Worm (Caenorhabditis elegans): ENCODE results near the gene F07C3.3.

Gene F07C3.3

ce11 chrV:9208878-9209277, 23.3 kb downstream of the F07C3.3 start:
- TF ChIP-seq lsl-1 (GFP tag; optimal IDR thresholded peaks at IDR 0.05) = no peak
- peak; percentile 69 for TF ChIP-seq hmg-1.2 (GFP tag; IDR thresholded peaks at IDR 0.05)
- 0 out of 2 replicates have a peak, but pooled peaks have one; percentile 19 for TF ChIP-seq lag-1 (GFP tag; IDR thresholded peaks at IDR 0.05)

ce11 chrV:9207377-9207776, 24.8 kb downstream of the F07C3.3 start, which contains the start of gene inx-10:
Gene inx-10, minus strand, starts transcription at chrV:9207477.
- no peak for TF ChIP-seq mcd-1 (GFP tag; IDR thresholded peaks at IDR 0.05)
- no peak for TF ChIP-seq snpc-4 (GFP tag; optimal IDR thresholded peaks at IDR 0.05)
- no peak for TF ChIP-seq snpc-4 (tag; optimal IDR thresholded peaks at IDR 0.05)
- no peak for TF ChIP-seq T26A5.8 (tag; optimal IDR thresholded peaks at IDR 0.05)
- TF ChIP-seq F22D6.2 (tag; optimal IDR thresholded peaks at IDR 0.05) = no peak
- no peak for TF ChIP-seq madf-8 (GFP tag; conservative IDR thresholded peaks at IDR 0.05)
- TF ChIP-seq nhr-120 (GFP tag; IDR thresholded peaks at IDR 0.05) = no peak
- TF ChIP-seq lin-26 (GFP tag; IDR thresholded peaks at IDR 0.05) = no peak
- no peak for TF ChIP-seq sptf-2 (GFP tag; optimal IDR thresholded peaks at IDR 0.05)
- TF ChIP-seq K11D2.4 (GFP tag; IDR thresholded peaks at IDR 0.05) = no peak
- no peak for TF ChIP-seq zfh-2 (GFP tag; conservative IDR thresholded peaks at IDR 0.05)
- no peak for TF ChIP-seq ztf-26 (tag; optimal IDR thresholded peaks at IDR 0.05)
- no peak for TF ChIP-seq Y95B8A.8 (GFP tag; IDR thresholded peaks at IDR 0.05)

DNA sequence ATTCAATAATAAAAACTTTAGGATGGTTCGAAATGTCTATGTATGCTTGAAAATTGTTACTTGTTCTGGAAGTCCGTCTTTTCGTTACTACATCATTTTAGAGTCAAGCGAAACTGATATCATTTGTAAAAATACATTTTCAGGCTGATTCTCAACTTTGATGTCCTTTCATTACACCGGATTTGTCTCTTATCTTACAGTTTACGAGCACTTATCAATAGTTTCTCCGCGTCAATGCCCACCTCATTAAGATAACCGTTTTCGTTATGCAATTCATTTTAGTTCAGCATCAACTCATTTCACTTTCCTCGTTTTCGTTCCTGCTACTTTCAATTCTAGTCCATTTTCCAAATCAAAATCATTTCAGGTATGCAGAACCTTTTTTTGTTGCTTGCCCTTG, 29.5 kb downstream of the F07C3.3 start, which contains the start of gene asp-2:
Gene asp-2, plus strand, starts transcription at position 368 of the 400 bp plus-strand sequence.
- TF ChIP-seq T07F8.4 (tag; optimal IDR thresholded peaks at IDR 0.05) (no peak), nhr-80 (tag; optimal IDR thresholded peaks at IDR 0.05) (peak; percentile 73)

DNA sequence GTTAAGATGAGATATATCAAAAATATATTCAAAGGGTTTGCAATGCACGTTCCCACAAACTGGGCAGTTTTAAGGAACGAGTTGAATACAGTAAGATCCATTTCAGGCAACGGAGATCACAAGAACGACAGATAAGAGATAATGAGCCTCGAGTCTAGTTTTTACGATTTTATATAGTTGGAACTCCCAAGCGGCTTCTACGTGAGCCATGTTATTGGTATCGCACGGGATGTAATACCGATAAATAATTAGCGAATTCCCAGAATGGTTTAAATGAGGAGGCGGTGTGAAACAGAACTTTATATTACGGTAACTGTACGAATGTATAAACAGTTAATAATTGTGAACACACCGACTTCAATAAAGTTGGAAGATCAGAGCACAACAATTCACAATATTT, 33.3 kb downstream of the F07C3.3 start, which contains the start of gene str-177:
Gene str-177, minus strand, starts transcription at position 101 of the 400 bp plus-strand sequence.
- TF ChIP-seq atf-7 (tag; optimal IDR thresholded peaks at IDR 0.05) (no peak), xnd-1 (tag; optimal IDR thresholded peaks at IDR 0.05) (no peak), sptf-2 (GFP tag; optimal IDR thresholded peaks at IDR 0.05) (no peak), rpc-1 (optimal IDR thresholded peaks at IDR 0.05) (no peak), rpc-1 (tag; optimal IDR thresholded peaks at IDR 0.05) (no peak)

ce11 chrV:9197121-9197520, 35.1 kb downstream of the F07C3.3 start, which contains the start of gene C24B5.4:
Gene C24B5.4, minus strand, starts transcription at chrV:9197326.
- TF ChIP-seq nhr-80 (tag; optimal IDR thresholded peaks at IDR 0.05) (peak; percentile 19), gei-17 (GFP tag; optimal IDR thresholded peaks at IDR 0.05) (no peak)

- TF ChIP-seq cebp-2 (GFP tag; IDR thresholded peaks at IDR 0.05) (no peak), F52B5.7 (tag; optimal IDR thresholded peaks at IDR 0.05) (no peak), B0336.3 (GFP tag; IDR thresholded peaks at IDR 0.05) (no peak), F22D6.2 (tag; optimal IDR thresholded peaks at IDR 0.05) (no peak), nhr-90 (tag; optimal IDR thresholded peaks at IDR 0.05) (no peak), madf-8 (GFP tag; conservative IDR thresholded peaks at IDR 0.05) (no peak)
These were observed 38.1 kb downstream of the F07C3.3 start for ce11 chrV:9194055-9194454.

- no peak for TF ChIP-seq lin-54 (GFP tag; optimal IDR thresholded peaks at IDR 0.05)
- peak; percentile 65; the same call in 1 of the 2 replicates for TF ChIP-seq hmg-1.2 (GFP tag; IDR thresholded peaks at IDR 0.05)
These were observed 40.8 kb downstream of the F07C3.3 start, which contains the start of gene sphr-1 for ce11 chrV:9191406-9191805. Gene sphr-1, plus strand, starts transcription at chrV:9191610.
